Fruit fly (Drosophila melanogaster): ENCODE results near the gene CG14777.
A peak's percentile ranks its signal among the peaks of the same experiment; 100 is the strongest.

CG14777 gene

DNA sequence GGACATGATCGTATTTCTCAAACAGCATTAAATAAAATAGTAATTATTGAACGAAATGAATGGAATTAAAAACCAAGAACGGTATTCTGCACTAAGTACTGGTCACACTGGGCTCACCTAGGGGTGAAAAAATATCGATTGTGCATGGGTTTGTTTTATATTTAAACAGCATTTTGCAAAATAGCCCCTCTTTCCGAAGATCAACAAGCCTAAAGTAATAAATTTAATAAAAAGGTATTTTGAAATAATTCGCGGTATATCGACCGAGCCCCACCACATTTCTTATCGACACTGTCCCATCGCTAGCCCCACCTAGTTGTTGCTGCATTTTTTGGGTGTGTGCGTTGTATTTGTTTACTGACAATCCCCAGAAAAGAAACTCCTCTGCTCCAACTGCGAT, 4.6 kb downstream of the CG14777 start, which contains the start of gene pck (continued):
- TF ChIP-seq odd (GFP tag; optimal IDR thresholded peaks at IDR 0.05) (no peak), otp (GFP tag; IDR thresholded peaks at IDR 0.05) (no peak), sug (tag; optimal IDR thresholded peaks at IDR 0.05) (peak; percentile 40), CG17359 (tag; optimal IDR thresholded peaks at IDR 0.05) (peak; percentile 52), CG17385 (GFP tag; optimal IDR thresholded peaks at IDR 0.05) (no peak), CG33557 (GFP tag; optimal IDR thresholded peaks at IDR 0.05) (peak; percentile 42), CG11085 (GFP tag; IDR thresholded peaks at IDR 0.05) (peak; percentile 63), CG6272 (GFP tag; IDR thresholded peaks at IDR 0.05) (peak; percentile 30; the same call in 1 of the 2 replicates), sisA (GFP tag; IDR thresholded peaks at IDR 0.05) (peak; percentile 70), Adf1 (GFP tag; IDR thresholded peaks at IDR 0.05) (peak; percentile 31; the same call in 1 of the 2 replicates), CG10267 (tag; optimal IDR thresholded peaks at IDR 0.05) (peak; percentile 77), Vsx1 (GFP tag; optimal IDR thresholded peaks at IDR 0.05) (no peak), CG30431 (GFP tag; optimal IDR thresholded peaks at IDR 0.05) (peak; percentile 6), nom (GFP tag; optimal IDR thresholded peaks at IDR 0.05) (peak; percentile 13), gfzf (GFP tag; optimal IDR thresholded peaks at IDR 0.05) (peak; percentile 63), CG17361 (GFP tag; IDR thresholded peaks at IDR 0.05) (peak; percentile 48; the same call in 1 of the 3 replicates), D (optimal IDR thresholded peaks at IDR 0.05) (no peak), D (GFP tag; optimal IDR thresholded peaks at IDR 0.05) (no peak), Bgb (GFP tag; IDR thresholded peaks at IDR 0.05; ENCODE audit: partially characterized antibody) (no peak; the same call in 1 of the 2 replicates), gem (tag; optimal IDR thresholded peaks at IDR 0.05) (no peak), Rfx (GFP tag; IDR thresholded peaks at IDR 0.05) (peak; percentile 73), grn (GFP tag; optimal IDR thresholded peaks at IDR 0.05) (no peak), fd96Cb (tag; optimal IDR thresholded peaks at IDR 0.05) (peak; percentile 20), Dfd (GFP tag; optimal IDR thresholded peaks at IDR 0.05) (no peak), CG7271 (tag; optimal IDR thresholded peaks at IDR 0.05) (peak; percentile 49), Doc2 (GFP tag; IDR thresholded peaks at IDR 0.05) (no peak), CG14441 (GFP tag; IDR thresholded peaks at IDR 0.05) (peak; percentile 61), klu (GFP tag; IDR thresholded peaks at IDR 0.05) (no peak), Abd-B (GFP tag; optimal IDR thresholded peaks at IDR 0.05) (peak; percentile 38), CkIIα-i1 (GFP tag; IDR thresholded peaks at IDR 0.05) (no peak), CG8089 (GFP tag; optimal IDR thresholded peaks at IDR 0.05) (no peak), jing (GFP tag; optimal IDR thresholded peaks at IDR 0.05) (no peak), ttk (GFP tag; IDR thresholded peaks at IDR 0.05) (peak; percentile 55), tin (GFP tag; optimal IDR thresholded peaks at IDR 0.05) (peak; percentile 80), TFAM (GFP tag; optimal IDR thresholded peaks at IDR 0.05) (no peak), Side (GFP tag; optimal IDR thresholded peaks at IDR 0.05) (peak; percentile 77), CG3065 (GFP tag; optimal IDR thresholded peaks at IDR 0.05) (no peak), nerfin-2 (GFP tag; IDR thresholded peaks at IDR 0.05; ENCODE audit: partially characterized antibody) (0 out of 2 replicates have a peak, but pooled peaks have one; percentile 29), lbe (GFP tag; optimal IDR thresholded peaks at IDR 0.05) (peak; percentile 55), CG17829 (tag; optimal IDR thresholded peaks at IDR 0.05) (peak; percentile 67), Dll (GFP tag; IDR thresholded peaks at IDR 0.05; ENCODE audit: partially characterized antibody) (peak; percentile 60; the same call in 2 of the 4 replicates), CrebB (tag; optimal IDR thresholded peaks at IDR 0.05) (no peak), CG17912 (GFP tag; optimal IDR thresholded peaks at IDR 0.05) (peak; percentile 1), lmd (GFP tag; IDR thresholded peaks at IDR 0.05) (peak; percentile 44; the same call in 1 of the 2 replicates), Fer1 (GFP tag; optimal IDR thresholded peaks at IDR 0.05) (peak; percentile 51), CG31441 (GFP tag; IDR thresholded peaks at IDR 0.05) (peak; percentile 51; the same call in 1 of the 2 replicates), CG4328 (GFP tag; optimal IDR thresholded peaks at IDR 0.05) (no peak), MESR4 (GFP tag; optimal IDR thresholded peaks at IDR 0.05) (peak; percentile 75), Lim3 (GFP tag; IDR thresholded peaks at IDR 0.05) (no peak), cg (GFP tag; optimal IDR thresholded peaks at IDR 0.05) (peak; percentile 42), stwl (tag; optimal IDR thresholded peaks at IDR 0.05) (peak; percentile 42)

All from whole organism, embryonic.